Fruit fly (Drosophila melanogaster) whole organism, embryonic: ENCODE results near the gene CG31468.
A peak's percentile ranks its signal among the peaks of the same experiment; 100 is the strongest.

ENCODE experiments used
- Ada2b ChIP-seq: fragments of 200-800 bp; sonication (Bioruptor generic); IDR thresholded peaks from 2 replicates; pipeline ENCODE4 v1.3.6; 2022; ENCODE audit warnings: missing biosample characterization, missing genetic modification characterization
- CG10543 ChIP-seq: fragments of 200-800 bp; sonication (Bioruptor generic); optimal IDR thresholded peaks from 3 replicates; lab custom pipeline; 2017; ENCODE audit warnings: missing biosample characterization, mild to moderate bottlenecking, missing genetic modification characterization, moderate library complexity
- CG11504 ChIP-seq: fragments of 200-800 bp; sonication (Bioruptor generic); optimal IDR thresholded peaks from 3 replicates; lab custom pipeline; 2019; ENCODE audit warnings: missing biosample characterization, mild to moderate bottlenecking, missing genetic modification characterization, moderate library complexity
- CG11696 ChIP-seq: fragments of 200-800 bp; sonication (Bioruptor generic); IDR thresholded peaks from 2 replicates; pipeline ENCODE4 v1.3.6; 2022; ENCODE audit warnings: missing biosample characterization, missing genetic modification characterization
- CG1233 ChIP-seq: fragments of 200-800 bp; sonication (Bioruptor generic); optimal IDR thresholded peaks from 4 replicates; lab custom pipeline; 2018; ENCODE audit warnings: missing biosample characterization, mild to moderate bottlenecking, missing genetic modification characterization
- CG14014 ChIP-seq: fragments of 200-800 bp; sonication (Bioruptor generic); IDR thresholded peaks from 2 replicates; pipeline ENCODE4 v1.3.6; 2022; ENCODE audit warnings: missing biosample characterization, missing genetic modification characterization
- CG16815 ChIP-seq: fragments of 200-800 bp; sonication (Bioruptor generic); optimal IDR thresholded peaks from 3 replicates; lab custom pipeline; 2017; ENCODE audit warnings: missing biosample characterization, mild to moderate bottlenecking, missing genetic modification characterization
- CG17186 ChIP-seq: fragments of 200-800 bp; sonication (Bioruptor generic); optimal IDR thresholded peaks from 3 replicates; lab custom pipeline; 2017; ENCODE audit warnings: missing biosample characterization, missing genetic modification reagents, missing genetic modification characterization
- CG30431 ChIP-seq: fragments of 200-800 bp; sonication (Bioruptor generic); optimal IDR thresholded peaks from 2 replicates; lab custom pipeline; 2017; ENCODE audit warnings: missing biosample characterization, missing genetic modification characterization
- CG31365 ChIP-seq: fragments of 200-800 bp; sonication (Bioruptor generic); optimal IDR thresholded peaks from 2 replicates; lab custom pipeline; 2018; ENCODE audit warnings: missing biosample characterization, mild to moderate bottlenecking, missing genetic modification characterization
- CG34224 ChIP-seq: fragments of 200-800 bp; sonication (Bioruptor generic); IDR thresholded peaks from 3 replicates; pipeline ENCODE4 v1.3.6; 2022; ENCODE audit warnings: missing biosample characterization, missing genetic modification characterization; ENCODE audit not compliant: partially characterized antibody
- CG4820 ChIP-seq: fragments of 200-800 bp; sonication (Bioruptor generic); optimal IDR thresholded peaks from 3 replicates; lab custom pipeline; 2016; ENCODE audit warnings: missing biosample characterization, missing genetic modification characterization
- CG5953 ChIP-seq: fragments of 200-800 bp; sonication (Bioruptor generic); IDR thresholded peaks from 2 replicates; pipeline ENCODE4 v1.3.6; 2022; ENCODE audit warnings: missing biosample characterization, missing genetic modification characterization
- CG6254 ChIP-seq: fragments of 200-800 bp; sonication (Bioruptor generic); optimal IDR thresholded peaks from 3 replicates; lab custom pipeline; 2017; ENCODE audit warnings: mild to moderate bottlenecking, missing biosample characterization, missing genetic modification reagents, missing genetic modification characterization
- CG8290 ChIP-seq, 3 experiments: fragments of 200-800 bp; sonication (Bioruptor generic); optimal IDR thresholded peaks; 2 replicates each; lab custom pipeline; 2016 to 2019; ENCODE audit warnings: missing biosample characterization in 3 of 3, missing genetic modification characterization in 3 of 3, mild to moderate bottlenecking in 2 of 3, moderate library complexity in 1 of 3
- CG8478 ChIP-seq: fragments of >200 bp; optimal IDR thresholded peaks from 2 replicates; lab custom pipeline; 2018
- CG9797 ChIP-seq: fragments of 200-800 bp; sonication (Bioruptor generic); optimal IDR thresholded peaks from 3 replicates; lab custom pipeline; 2018; ENCODE audit warnings: missing biosample characterization, mild to moderate bottlenecking, missing genetic modification characterization
- CTCF ChIP-seq: fragments of 200-800 bp; sonication (Bioruptor generic); optimal IDR thresholded peaks from 2 replicates; lab custom pipeline; 2017; ENCODE audit warnings: missing biosample characterization, mild to moderate bottlenecking, missing genetic modification characterization, moderate library complexity
- CkIIα-i1 ChIP-seq: fragments of 200-800 bp; sonication (Bioruptor generic); IDR thresholded peaks from 2 replicates; pipeline ENCODE4 v1.3.6; 2022; ENCODE audit warnings: missing biosample characterization, missing genetic modification characterization
- D19A ChIP-seq: fragments of 200-800 bp; optimal IDR thresholded peaks from 3 replicates; lab custom pipeline; 2019; ENCODE audit warnings: missing biosample characterization, mild to moderate bottlenecking, missing genetic modification characterization, moderate library complexity
- Dip3 ChIP-seq: fragments of 200-800 bp; sonication (Bioruptor generic); optimal IDR thresholded peaks from 3 replicates; lab custom pipeline; 2016; ENCODE audit warnings: missing biosample characterization, missing genetic modification characterization
- Hr3 ChIP-seq: fragments of 200-800 bp; sonication (Bioruptor generic); optimal IDR thresholded peaks from 3 replicates; lab custom pipeline; 2016; ENCODE audit warnings: missing biosample characterization, missing genetic modification characterization
- Meics ChIP-seq: fragments of 200-800 bp; sonication (Bioruptor generic); optimal IDR thresholded peaks from 2 replicates; lab custom pipeline; 2017; ENCODE audit warnings: missing biosample characterization, mild to moderate bottlenecking, missing genetic modification characterization
- NC2α ChIP-seq: fragments of 200-800 bp; sonication (Bioruptor generic); optimal IDR thresholded peaks from 2 replicates; lab custom pipeline; 2016; ENCODE audit warnings: missing biosample characterization, missing genetic modification characterization
- Nf-YC ChIP-seq: fragments of 200-800 bp; optimal IDR thresholded peaks from 3 replicates; lab custom pipeline; 2019; ENCODE audit warnings: missing biosample characterization, mild to moderate bottlenecking, missing genetic modification characterization, moderate library complexity
- Ptx1 ChIP-seq: fragments of 200-800 bp; sonication (Bioruptor generic); IDR thresholded peaks from 2 replicates; pipeline ENCODE4 v1.3.6; 2022; ENCODE audit warnings: missing biosample characterization, missing genetic modification characterization
- Side ChIP-seq: fragments of 200-800 bp; sonication (Bioruptor generic); optimal IDR thresholded peaks from 2 replicates; lab custom pipeline; 2016; ENCODE audit warnings: missing biosample characterization, missing genetic modification characterization
- Stat92E ChIP-seq, 3 experiments: fragments of >200 bp in 2 of 3; fragments of 200-800 bp in 1 of 3; sonication (Bioruptor generic) in 1 of 3; optimal IDR thresholded peaks; 2 replicates each; lab custom pipeline; 2017 to 2019; ENCODE audit warnings: missing biosample characterization in 3 of 3, missing genetic modification characterization in 3 of 3, mild to moderate bottlenecking in 1 of 3, moderate library complexity in 1 of 3
- ab ChIP-seq: fragments of 200-800 bp; sonication (Bioruptor generic); optimal IDR thresholded peaks from 2 replicates; lab custom pipeline; 2016; ENCODE audit warnings: missing biosample characterization, missing genetic modification characterization
- br ChIP-seq: fragments of >200 bp; optimal IDR thresholded peaks from 2 replicates; lab custom pipeline; 2017
- bsh ChIP-seq, 2 experiments: fragments of 200-800 bp; sonication (Bioruptor generic); optimal IDR thresholded peaks; 2 replicates each; lab custom pipeline; 2017 to 2018; ENCODE audit warnings: mild to moderate bottlenecking in 2 of 2, missing biosample characterization in 2 of 2, missing genetic modification characterization in 2 of 2, moderate library complexity in 1 of 2
- dm ChIP-seq: fragments of 200-800 bp; sonication (Bioruptor generic); optimal IDR thresholded peaks from 3 replicates; lab custom pipeline; 2016; ENCODE audit warnings: missing biosample characterization, missing genetic modification characterization
- dmrt99B ChIP-seq: fragments of 200-800 bp; sonication (Bioruptor generic); optimal IDR thresholded peaks from 2 replicates; lab custom pipeline; 2018; ENCODE audit warnings: missing biosample characterization, mild to moderate bottlenecking, missing genetic modification characterization, moderate library complexity
- fd3F ChIP-seq: fragments of 200-800 bp; sonication (Bioruptor generic); optimal IDR thresholded peaks from 2 replicates; lab custom pipeline; 2018; ENCODE audit warnings: missing biosample characterization, mild to moderate bottlenecking, missing genetic modification characterization, moderate library complexity
- ftz-f1 ChIP-seq: fragments of 200-800 bp; sonication (Bioruptor generic); optimal IDR thresholded peaks from 2 replicates; lab custom pipeline; 2016; ENCODE audit warnings: missing biosample characterization, missing genetic modification characterization
- hbn ChIP-seq: fragments of 200-800 bp; sonication (Bioruptor generic); IDR thresholded peaks from 2 replicates; pipeline ENCODE4 v1.3.6; 2022; ENCODE audit warnings: missing biosample characterization, missing genetic modification characterization; ENCODE audit not compliant: partially characterized antibody
- jumu ChIP-seq: fragments of 200-800 bp; sonication (Bioruptor generic); optimal IDR thresholded peaks from 3 replicates; lab custom pipeline; 2016; ENCODE audit warnings: missing biosample characterization, missing genetic modification characterization
- kah ChIP-seq: fragments of 200-800 bp; sonication (Bioruptor generic); optimal IDR thresholded peaks from 2 replicates; lab custom pipeline; 2018; ENCODE audit warnings: missing biosample characterization, mild to moderate bottlenecking, missing genetic modification characterization
- pan ChIP-seq, 4 experiments: fragments of >200 bp in 3 of 4; fragments of 200-800 bp in 1 of 4; sonication (Bioruptor generic) in 1 of 4; optimal IDR thresholded peaks in 3 of 4; IDR thresholded peaks in 1 of 4; 2 replicates each; pipeline versions ENCODE4 v1.3.6 to Lab custom; 2017 to 2022; ENCODE audit warnings: missing biosample characterization in 2 of 4, missing genetic modification characterization in 2 of 4, mixed read lengths in 1 of 4
- pita ChIP-seq: fragments of 200-800 bp; sonication (Bioruptor generic); optimal IDR thresholded peaks from 2 replicates; lab custom pipeline; 2017; ENCODE audit warnings: missing biosample characterization, mild to moderate bottlenecking, missing genetic modification characterization
- pum ChIP-seq: fragments of 200-800 bp; sonication (Bioruptor generic); optimal IDR thresholded peaks from 2 replicates; lab custom pipeline; 2016; ENCODE audit warnings: missing biosample characterization, missing genetic modification characterization
- sim ChIP-seq: fragments of 200-800 bp; sonication (Bioruptor generic); IDR thresholded peaks from 2 replicates; pipeline ENCODE4 v1.3.6; 2022; ENCODE audit warnings: missing biosample characterization, missing genetic modification characterization
- sisA ChIP-seq: fragments of 200-800 bp; sonication (Bioruptor generic); IDR thresholded peaks from 2 replicates; pipeline ENCODE4 v1.3.6; 2022; ENCODE audit warnings: missing biosample characterization, missing genetic modification characterization
- slbo ChIP-seq: fragments of 200-800 bp; sonication (Bioruptor generic); IDR thresholded peaks from 2 replicates; pipeline ENCODE4 v1.3.6; 2022; ENCODE audit warnings: missing biosample characterization, missing genetic modification characterization
- tna ChIP-seq: fragments of 200-800 bp; sonication (Bioruptor generic); IDR thresholded peaks from 2 replicates; pipeline ENCODE4 v1.3.6; 2022; ENCODE audit warnings: missing biosample characterization, missing genetic modification characterization; ENCODE audit not compliant: partially characterized antibody
- unc-4 ChIP-seq: fragments of 200-800 bp; sonication (Bioruptor generic); IDR thresholded peaks from 2 replicates; pipeline ENCODE4 v1.3.6; 2022; ENCODE audit warnings: missing biosample characterization, missing genetic modification characterization; ENCODE audit not compliant: partially characterized antibody
- zen2 ChIP-seq: fragments of 200-800 bp; sonication (Bioruptor generic); IDR thresholded peaks from 3 replicates; pipeline ENCODE4 v1.3.6; 2022; ENCODE audit warnings: missing biosample characterization, missing genetic modification characterization; ENCODE audit not compliant: partially characterized antibody

Gene CG31468

DNA sequence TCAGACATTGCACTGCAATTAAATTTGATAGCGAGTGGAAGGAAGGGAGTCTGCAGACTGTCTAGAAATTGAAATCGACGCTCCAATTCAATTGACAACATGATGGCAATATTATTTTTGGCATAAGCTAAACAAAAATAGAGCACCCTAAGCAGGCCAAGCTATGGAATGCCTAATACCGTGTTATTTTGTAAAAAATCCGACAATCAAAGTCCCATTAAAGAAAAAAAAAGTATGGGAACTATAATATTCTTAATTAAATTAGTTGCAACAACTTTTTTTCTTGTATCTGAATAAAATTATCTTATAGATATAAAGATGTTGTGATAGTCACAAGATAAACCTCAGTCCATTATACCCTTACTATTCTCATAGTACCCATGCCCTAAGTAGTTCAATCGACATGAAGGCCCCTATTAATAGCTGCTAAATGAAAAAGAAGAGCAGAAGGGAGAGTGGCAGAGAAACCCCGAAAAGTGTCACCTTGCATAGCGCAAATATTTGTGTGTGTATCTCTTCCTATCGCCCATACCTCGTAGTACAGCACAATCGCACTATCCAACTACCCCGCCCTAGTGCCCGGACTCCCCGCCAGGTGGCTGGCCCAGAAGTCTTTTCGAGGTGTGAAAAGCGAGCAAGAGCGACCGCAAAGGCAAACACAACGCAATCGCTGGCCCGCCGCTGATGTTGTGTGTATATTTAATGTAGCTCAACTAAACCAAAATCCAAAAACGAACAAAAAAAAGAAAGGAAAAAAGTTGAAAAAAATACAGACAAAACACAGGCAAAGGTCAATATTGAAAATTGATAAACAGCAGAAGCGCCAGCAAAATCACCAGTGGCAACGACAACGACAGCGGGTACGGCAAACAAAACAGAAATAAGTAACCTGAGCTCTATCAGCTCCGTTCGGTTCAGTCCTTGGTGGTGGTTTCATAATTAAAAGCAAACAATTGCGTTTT is 42.5 kb downstream of the CG31468 start (continued):
- TF ChIP-seq pan (optimal IDR thresholded peaks at IDR 0.05; lab: Kevin White, UChicago) (no peak), pan (GFP tag; optimal IDR thresholded peaks at IDR 0.05 in 1 of 2, IDR thresholded peaks at IDR 0.05 in 1 of 2) (peak in 1 of 2 experiments; percentile 43), dm (GFP tag; lab: Kevin White, UChicago) (peak; percentile 45), NC2α (GFP tag; lab: Kevin White, UChicago) (peak; percentile 73), hbn (no peak), ab (GFP tag; lab: Kevin White, UChicago) (no peak), Ada2b (no peak; the same call in 1 of the 2 replicates), CG5953 (GFP tag; lab: Robert Waterston, UW) (no peak), CG11504 (tag; lab: Kevin White, UChicago) (peak; percentile 25), slbo (GFP tag; lab: Robert Waterston, UW) (0 out of 2 replicates have a peak, but pooled peaks have one; percentile 10), CG34224 (GFP tag; lab: Robert Waterston, UW) (no peak), CG8290 (GFP tag; optimal IDR thresholded peaks at IDR 0.05; lab: Kevin White, UChicago) (peak; percentile 75), CG8290 (tag; optimal IDR thresholded peaks at IDR 0.05; lab: Kevin White, UChicago) (peak; percentile 49 to 92), CG4820 (GFP tag; lab: Kevin White, UChicago) (peak; percentile 1), Dip3 (peak; percentile 17), CG8478 (lab: Kevin White, UChicago) (no peak), dmrt99B (tag; lab: Kevin White, UChicago) (peak; percentile 50), bsh (GFP tag; optimal IDR thresholded peaks at IDR 0.05; lab: Kevin White, UChicago) (peak in 1 of 2 experiments; percentile 48), CkIIα-i1 (no peak), Meics (peak; percentile 24), Ptx1 (peak; percentile 61), kah (peak; percentile 10), br (lab: Kevin White, UChicago) (no peak), CG1233 (GFP tag; lab: Kevin White, UChicago) (peak; percentile 88), pum (peak; percentile 56), Nf-YC (tag; lab: Kevin White, UChicago) (peak; percentile 15), CG17186 (peak; percentile 41), unc-4 (no peak), zen2 (GFP tag; lab: Robert Waterston, UW) (no peak), ftz-f1 (GFP tag; lab: Kevin White, UChicago) (peak; percentile 70), D19A (peak; percentile 12), CG9797 (peak; percentile 25), CTCF (GFP tag; lab: Kevin White, UChicago) (peak; percentile 90), Stat92E (GFP tag; optimal IDR thresholded peaks at IDR 0.05; lab: Kevin White, UChicago) (no peak), CG10543 (GFP tag; lab: Kevin White, UChicago) (peak; percentile 82), Side (GFP tag; lab: Kevin White, UChicago) (peak; percentile 78), jumu (GFP tag; lab: Kevin White, UChicago) (peak; percentile 5), sisA (GFP tag; lab: Robert Waterston, UW) (no peak), fd3F (GFP tag; lab: Kevin White, UChicago) (no peak), CG6254 (GFP tag; lab: Kevin White, UChicago) (peak; percentile 62), pita (GFP tag; lab: Kevin White, UChicago) (no peak), CG30431 (GFP tag; lab: Kevin White, UChicago) (peak; percentile 77), CG16815 (GFP tag; lab: Kevin White, UChicago) (peak; percentile 26), CG11696 (GFP tag; lab: Robert Waterston, UW) (peak; percentile 36), tna (GFP tag; lab: Robert Waterston, UW) (0 out of 2 replicates have a peak, but pooled peaks have one; percentile 23), Hr3 (GFP tag; lab: Kevin White, UChicago) (no peak), sim (GFP tag; lab: Robert Waterston, UW) (0 out of 2 replicates have a peak, but pooled peaks have one; percentile 37), CG14014 (GFP tag; lab: Robert Waterston, UW) (peak; percentile 36; the same call in 1 of the 2 replicates), CG31365 (tag; lab: Kevin White, UChicago) (peak; percentile 52)
